Fruit fly (Drosophila melanogaster): Measurements from ENCODE around the gene GCC185.

Gene GCC185

dm6 chr3R:11992934-11993670 is 17.5 kb upstream of the GCC185 start, which contains the start of gene mfas (continued):
- TF ChIP-seq CG1603 (tag; optimal IDR thresholded peaks at IDR 0.05): peak; percentile 35
- TF ChIP-seq CG9437 (GFP tag; optimal IDR thresholded peaks at IDR 0.05): peak; percentile 1
- peak; percentile 23 for TF ChIP-seq CG3407 (GFP tag; optimal IDR thresholded peaks at IDR 0.05)
- TF ChIP-seq nau (GFP tag; optimal IDR thresholded peaks at IDR 0.05): peak; percentile 63
- TF ChIP-seq gsb-n (tag; optimal IDR thresholded peaks at IDR 0.05): peak; percentile 37
- TF ChIP-seq CG15601 (tag; optimal IDR thresholded peaks at IDR 0.05): peak; percentile 43
- peak; percentile 61 for TF ChIP-seq lab (GFP tag; optimal IDR thresholded peaks at IDR 0.05)
- TF ChIP-seq lmd (GFP tag; IDR thresholded peaks at IDR 0.05): no peak
- no peak for TF ChIP-seq zfh2 (GFP tag; optimal IDR thresholded peaks at IDR 0.05)
- no peak for TF ChIP-seq disco-r (GFP tag; optimal IDR thresholded peaks at IDR 0.05)
- TF ChIP-seq luna (GFP tag; optimal IDR thresholded peaks at IDR 0.05): no peak
- peak; percentile 36; the same call in 1 of the 3 replicates for TF ChIP-seq HLH4C (GFP tag; IDR thresholded peaks at IDR 0.05; ENCODE audit: partially characterized antibody)
- no peak for TF ChIP-seq CG2202 (tag; optimal IDR thresholded peaks at IDR 0.05)
- peak; percentile 15 for TF ChIP-seq PHDP (tag; optimal IDR thresholded peaks at IDR 0.05)
- TF ChIP-seq cg (GFP tag; optimal IDR thresholded peaks at IDR 0.05): peak; percentile 67
- TF ChIP-seq CG2875 (GFP tag; optimal IDR thresholded peaks at IDR 0.05): peak; percentile 43
- TF ChIP-seq Blimp-1 (GFP tag; optimal IDR thresholded peaks at IDR 0.05): peak; percentile 55
- no peak for TF ChIP-seq Hr3 (GFP tag; optimal IDR thresholded peaks at IDR 0.05)
- peak; percentile 32 for TF ChIP-seq CG3163 (GFP tag; optimal IDR thresholded peaks at IDR 0.05)
- peak; percentile 22; the same call in 1 of the 2 replicates for TF ChIP-seq bbx (GFP tag; IDR thresholded peaks at IDR 0.05; ENCODE audit: partially characterized antibody)
- peak in 1 of 2 experiments; percentile 52 for TF ChIP-seq bsh (GFP tag; optimal IDR thresholded peaks at IDR 0.05)
- no peak for TF ChIP-seq eyg (GFP tag; optimal IDR thresholded peaks at IDR 0.05)
- TF ChIP-seq Med (GFP tag): peak; percentile 84
- peak; percentile 71 for TF ChIP-seq wek (GFP tag; optimal IDR thresholded peaks at IDR 0.05)
- TF ChIP-seq Pdp1 (GFP tag; optimal IDR thresholded peaks at IDR 0.05): peak in 1 of 2 experiments; percentile 10
- peak; percentile 26 for TF ChIP-seq CG18599 (GFP tag; optimal IDR thresholded peaks at IDR 0.05)
- TF ChIP-seq Hmr (GFP tag; optimal IDR thresholded peaks at IDR 0.05): peak; percentile 21
- TF ChIP-seq ATbp (GFP tag; optimal IDR thresholded peaks at IDR 0.05): peak; percentile 72
- TF ChIP-seq crc (GFP tag; optimal IDR thresholded peaks at IDR 0.05): peak; percentile 7
- peak; percentile 35 for TF ChIP-seq sqz (GFP tag; optimal IDR thresholded peaks at IDR 0.05)
- TF ChIP-seq CG2199 (GFP tag; IDR thresholded peaks at IDR 0.05): peak; percentile 10; the same call in 1 of the 3 replicates
- no peak for TF ChIP-seq CG10565 (GFP tag; optimal IDR thresholded peaks at IDR 0.05)
- peak; percentile 7; the same call in 1 of the 2 replicates for TF ChIP-seq Bgb (GFP tag; IDR thresholded peaks at IDR 0.05; ENCODE audit: partially characterized antibody)
- TF ChIP-seq CG12071 (GFP tag; optimal IDR thresholded peaks at IDR 0.05): peak; percentile 56
- TF ChIP-seq CG3995 (GFP tag; optimal IDR thresholded peaks at IDR 0.05): peak; percentile 1
- TF ChIP-seq Lpt (GFP tag; optimal IDR thresholded peaks at IDR 0.05): no peak
- TF ChIP-seq gcm (GFP tag; optimal IDR thresholded peaks at IDR 0.05): peak; percentile 80
- TF ChIP-seq CG12744 (GFP tag; optimal IDR thresholded peaks at IDR 0.05): no peak
- TF ChIP-seq fd64A (GFP tag; optimal IDR thresholded peaks at IDR 0.05): peak; percentile 44
- peak; percentile 38 for TF ChIP-seq CG17568 (GFP tag; optimal IDR thresholded peaks at IDR 0.05)
- peak; percentile 14 for TF ChIP-seq zf30C (GFP tag; optimal IDR thresholded peaks at IDR 0.05)
- TF ChIP-seq CG7745 (tag; optimal IDR thresholded peaks at IDR 0.05): no peak
- TF ChIP-seq CG6791 (GFP tag; IDR thresholded peaks at IDR 0.05; ENCODE audit: partially characterized antibody): peak; percentile 34; the same call in 1 of the 3 replicates
- 0 out of 2 replicates have a peak, but pooled peaks have one; percentile 31 for TF ChIP-seq Awh (GFP tag; IDR thresholded peaks at IDR 0.05)
- TF ChIP-seq CG17912 (GFP tag; optimal IDR thresholded peaks at IDR 0.05): peak; percentile 70
- TF ChIP-seq cas (GFP tag; IDR thresholded peaks at IDR 0.05): no peak
- peak; percentile 42; the same call in 1 of the 2 replicates for TF ChIP-seq Drgx (GFP tag; IDR thresholded peaks at IDR 0.05)

Data from whole organism, embryonic.